Fruit fly (Drosophila melanogaster): Measurements from ENCODE around the gene mRpL47.

- TF ChIP-seq pan (optimal IDR thresholded peaks at IDR 0.05) (no peak), EcR (GFP tag; optimal IDR thresholded peaks at IDR 0.05) (no peak), psq (optimal IDR thresholded peaks at IDR 0.05) (no peak)
These were observed 31.2 kb upstream of the mRpL47 start for dm6 chr3R:9546808-9547381.
